Fruit fly (Drosophila melanogaster): ENCODE measurements around the gene Mcm7.

Mcm7 gene

dm6 chr3L:8920710-8921109, 29.3 kb downstream of the Mcm7 start (continued):
- TF ChIP-seq Scr (GFP tag; IDR thresholded peaks at IDR 0.05; ENCODE audit: partially characterized antibody): no peak
- no peak for TF ChIP-seq CG16779 (GFP tag; IDR thresholded peaks at IDR 0.05)
- no peak for TF ChIP-seq Lpt (GFP tag; optimal IDR thresholded peaks at IDR 0.05)
- TF ChIP-seq CG2678 (tag; optimal IDR thresholded peaks at IDR 0.05): peak; percentile 60
- peak; percentile 66 for TF ChIP-seq CG34422 (GFP tag; IDR thresholded peaks at IDR 0.05)
- no peak for TF ChIP-seq repo (GFP tag; optimal IDR thresholded peaks at IDR 0.05)
- TF ChIP-seq p53 (GFP tag; optimal IDR thresholded peaks at IDR 0.05): no peak
- TF ChIP-seq hkb (optimal IDR thresholded peaks at IDR 0.05): no peak
- peak; percentile 77 for TF ChIP-seq hkb (GFP tag; IDR thresholded peaks at IDR 0.05)
- peak; percentile 11 for TF ChIP-seq Sry-δ (GFP tag; optimal IDR thresholded peaks at IDR 0.05)
- TF ChIP-seq kni (GFP tag; optimal IDR thresholded peaks at IDR 0.05): no peak
- TF ChIP-seq kay (GFP tag; optimal IDR thresholded peaks at IDR 0.05): no peak
- no peak for TF ChIP-seq CG10321 (GFP tag; IDR thresholded peaks at IDR 0.05)
- TF ChIP-seq CG4360 (GFP tag; IDR thresholded peaks at IDR 0.05): no peak; the same call in 1 of the 2 replicates
- no peak for TF ChIP-seq Nf-YA (GFP tag; IDR thresholded peaks at IDR 0.05)
- no peak for TF ChIP-seq Spps (tag; optimal IDR thresholded peaks at IDR 0.05)
- peak; percentile 71 for TF ChIP-seq Meics (GFP tag; optimal IDR thresholded peaks at IDR 0.05)
- peak; percentile 57 for TF ChIP-seq wor (GFP tag; IDR thresholded peaks at IDR 0.05)
- TF ChIP-seq CG6791 (GFP tag; IDR thresholded peaks at IDR 0.05; ENCODE audit: partially characterized antibody): no peak
- TF ChIP-seq CG12391 (tag; optimal IDR thresholded peaks at IDR 0.05): peak; percentile 68
- peak; percentile 41 for TF ChIP-seq Chrac-16 (GFP tag; optimal IDR thresholded peaks at IDR 0.05)
- TF ChIP-seq CG13624 (GFP tag; optimal IDR thresholded peaks at IDR 0.05): no peak
- peak; percentile 57; the same call in 1 of the 2 replicates for TF ChIP-seq Rx (GFP tag; IDR thresholded peaks at IDR 0.05)
- TF ChIP-seq lmd (GFP tag; IDR thresholded peaks at IDR 0.05): peak; percentile 71
- no peak for TF ChIP-seq Vsx1 (GFP tag; optimal IDR thresholded peaks at IDR 0.05)
- peak; percentile 57 for TF ChIP-seq CG32772 (GFP tag; IDR thresholded peaks at IDR 0.05)
- TF ChIP-seq grn (GFP tag; optimal IDR thresholded peaks at IDR 0.05): no peak
- TF ChIP-seq Sox102F (GFP tag; optimal IDR thresholded peaks at IDR 0.05): peak; percentile 85
- peak; percentile 51 for TF ChIP-seq Hsf (GFP tag; optimal IDR thresholded peaks at IDR 0.05)
- peak; percentile 31 for TF ChIP-seq pho (GFP tag; optimal IDR thresholded peaks at IDR 0.05)
- TF ChIP-seq CG12236 (GFP tag; optimal IDR thresholded peaks at IDR 0.05): peak; percentile 20
- TF ChIP-seq CG6654 (GFP tag; optimal IDR thresholded peaks at IDR 0.05): peak; percentile 26
- TF ChIP-seq CG9727 (GFP tag; optimal IDR thresholded peaks at IDR 0.05): peak; percentile 14
- TF ChIP-seq stc (GFP tag; IDR thresholded peaks at IDR 0.05): peak; percentile 78
- TF ChIP-seq HmgD (GFP tag; optimal IDR thresholded peaks at IDR 0.05): no peak
- TF ChIP-seq CG10267 (tag; optimal IDR thresholded peaks at IDR 0.05): no peak
- TF ChIP-seq lab (GFP tag; optimal IDR thresholded peaks at IDR 0.05): peak; percentile 80
- TF ChIP-seq ssp (GFP tag; IDR thresholded peaks at IDR 0.05): 0 out of 2 replicates have a peak, but pooled peaks have one; percentile 35
- TF ChIP-seq ci (GFP tag; IDR thresholded peaks at IDR 0.05): peak; percentile 86
- TF ChIP-seq Dip3 (GFP tag; optimal IDR thresholded peaks at IDR 0.05): peak; percentile 64
- TF ChIP-seq Fer2 (tag; optimal IDR thresholded peaks at IDR 0.05): no peak
- TF ChIP-seq CG33557 (GFP tag; optimal IDR thresholded peaks at IDR 0.05): no peak
- TF ChIP-seq D19B (GFP tag; optimal IDR thresholded peaks at IDR 0.05): no peak
- no peak for TF ChIP-seq CG10565 (GFP tag; optimal IDR thresholded peaks at IDR 0.05)
- TF ChIP-seq CG9797 (GFP tag; optimal IDR thresholded peaks at IDR 0.05): no peak
- TF ChIP-seq disco-r (GFP tag; optimal IDR thresholded peaks at IDR 0.05): no peak
- TF ChIP-seq ewg (GFP tag; optimal IDR thresholded peaks at IDR 0.05): peak; percentile 33
- TF ChIP-seq cato (GFP tag; optimal IDR thresholded peaks at IDR 0.05; ENCODE audit: borderline replicate concordance): peak; percentile 32
- TF ChIP-seq CG14441 (GFP tag; IDR thresholded peaks at IDR 0.05): peak; percentile 71
- TF ChIP-seq emc (GFP tag; optimal IDR thresholded peaks at IDR 0.05): no peak
- TF ChIP-seq Poxn (GFP tag; IDR thresholded peaks at IDR 0.05): no peak
- TF ChIP-seq CG11695 (GFP tag; IDR thresholded peaks at IDR 0.05): peak; percentile 47; the same call in 2 of the 3 replicates
